Worm (Caenorhabditis elegans) whole organism, L2 larva: ENCODE data around the gene bus-8B.
A peak's percentile ranks its signal among the peaks of the same experiment; 100 is the strongest.

Experiments used
- crh-2 ChIP-seq: sonication (generic microtip); optimal IDR thresholded peaks from 2 replicates; lab custom pipeline; 2017; ENCODE audit warnings: missing biosample characterization, missing genetic modification characterization
- fos-1 ChIP-seq: fragments of 150-350 bp; optimal IDR thresholded peaks from 2 replicates; lab custom pipeline; 2014; ENCODE audit warnings: missing biosample characterization, missing genetic modification characterization
- lin-11 ChIP-seq: fragments of 150-350 bp; sonication (generic microtip); optimal IDR thresholded peaks from 2 replicates; lab custom pipeline; 2014; ENCODE audit warnings: missing biosample characterization, missing genetic modification characterization, inconsistent platforms, mixed read lengths
- nhr-12 ChIP-seq: fragments of 150-350 bp; optimal IDR thresholded peaks from 2 replicates; lab custom pipeline; 2014; ENCODE audit warnings: missing biosample characterization, missing genetic modification characterization
- nhr-23 ChIP-seq: fragments of 150-350 bp; optimal IDR thresholded peaks from 2 replicates; lab custom pipeline; 2014; ENCODE audit warnings: missing biosample characterization, missing genetic modification reagents, missing genetic modification characterization
- unc-55 ChIP-seq: fragments of 150-350 bp; sonication (generic microtip); optimal IDR thresholded peaks from 3 replicates; lab custom pipeline; 2014; ENCODE audit warnings: missing biosample characterization, missing genetic modification reagents, missing genetic modification characterization
- ztf-4 ChIP-seq: fragments of 150-350 bp; optimal IDR thresholded peaks from 2 replicates; lab custom pipeline; 2014; ENCODE audit warnings: missing biosample characterization, missing genetic modification characterization

DNA sequence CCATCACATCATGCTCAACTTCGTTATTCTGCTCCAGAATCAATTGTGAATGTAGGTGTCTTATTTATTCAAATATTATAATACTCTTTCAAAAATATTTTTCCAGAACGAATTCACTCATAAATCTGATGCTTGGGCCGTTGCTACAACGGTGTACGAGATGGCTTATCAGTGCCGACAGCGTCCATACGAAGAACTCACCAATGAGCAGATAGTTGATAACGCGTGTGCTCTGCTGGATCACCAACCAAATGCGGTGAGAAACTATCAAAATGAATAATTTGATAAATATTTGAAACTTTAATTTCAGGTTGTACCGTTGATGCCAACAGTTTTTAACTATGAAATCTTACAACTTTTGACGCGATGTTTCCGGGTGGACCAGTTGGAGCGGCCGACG is 27.5 kb upstream of the bus-8B start:
- no peak for TF ChIP-seq unc-55
- TF ChIP-seq crh-2 (tag; lab: Kevin White, UChicago), result no peak
- peak; percentile 67 for TF ChIP-seq fos-1
- TF ChIP-seq nhr-23 (tag; lab: Kevin White, UChicago), result no peak
- TF ChIP-seq nhr-12 (tag; lab: Kevin White, UChicago), result no peak
- no peak for TF ChIP-seq ztf-4 (tag; lab: Kevin White, UChicago)
- no peak for TF ChIP-seq lin-11
